Worm (Caenorhabditis elegans) whole organism, mixed stage, embryonic: ENCODE results near the gene F59F5.7.

ENCODE experiments used
- blmp-1 ChIP-seq: fragments of 150-350 bp; optimal IDR thresholded peaks from 2 replicates; lab custom pipeline; 2014; ENCODE audit warnings: missing biosample characterization, missing genetic modification characterization
- ceh-43 ChIP-seq: fragments of 200-800 bp; sonication (Bioruptor generic); optimal IDR thresholded peaks from 2 replicates; lab custom pipeline; 2018; ENCODE audit warnings: mild to moderate bottlenecking, missing genetic modification characterization, moderate library complexity, missing compliant biosample characterization
- nhr-12 ChIP-seq: fragments of 150-350 bp; optimal IDR thresholded peaks from 2 replicates; lab custom pipeline; 2014; ENCODE audit warnings: missing biosample characterization, missing genetic modification characterization
- nhr-237 ChIP-seq: fragments of 150-350 bp; optimal IDR thresholded peaks from 2 replicates; lab custom pipeline; 2014; ENCODE audit warnings: missing biosample characterization, missing genetic modification characterization
- nhr-28 ChIP-seq: fragments of 150-350 bp; optimal IDR thresholded peaks from 2 replicates; lab custom pipeline; 2014; ENCODE audit warnings: missing biosample characterization, missing genetic modification characterization
- nhr-76 ChIP-seq: sonication (generic microtip); optimal IDR thresholded peaks from 2 replicates; lab custom pipeline; 2017; ENCODE audit warnings: missing biosample characterization, missing genetic modification characterization
- snpc-4 ChIP-seq: fragments of 150-350 bp; optimal IDR thresholded peaks from 2 replicates; lab custom pipeline; 2014; ENCODE audit warnings: missing biosample characterization, missing genetic modification characterization
- unc-39 ChIP-seq: fragments of 150-350 bp; optimal IDR thresholded peaks from 2 replicates; lab custom pipeline; 2014; ENCODE audit warnings: missing biosample characterization, missing genetic modification characterization

ce11 chrX:10569185-10569584 is 9.9 kb downstream of the F59F5.7 start, which contains the start of gene bet-2:
- TF ChIP-seq snpc-4, result no peak
- no peak for TF ChIP-seq nhr-237
- no peak for TF ChIP-seq unc-39 (tag; lab: Kevin White, UChicago)
- no peak for TF ChIP-seq nhr-76 (tag; lab: Kevin White, UChicago)
- no peak for TF ChIP-seq nhr-12 (tag; lab: Kevin White, UChicago)
- TF ChIP-seq blmp-1, result no peak
- no peak for TF ChIP-seq ceh-43 (GFP tag; lab: Kevin White, UChicago)
- TF ChIP-seq nhr-28, result no peak
